Worm (Caenorhabditis elegans): Measurements from ENCODE around the gene hgrs-1.

DNA sequence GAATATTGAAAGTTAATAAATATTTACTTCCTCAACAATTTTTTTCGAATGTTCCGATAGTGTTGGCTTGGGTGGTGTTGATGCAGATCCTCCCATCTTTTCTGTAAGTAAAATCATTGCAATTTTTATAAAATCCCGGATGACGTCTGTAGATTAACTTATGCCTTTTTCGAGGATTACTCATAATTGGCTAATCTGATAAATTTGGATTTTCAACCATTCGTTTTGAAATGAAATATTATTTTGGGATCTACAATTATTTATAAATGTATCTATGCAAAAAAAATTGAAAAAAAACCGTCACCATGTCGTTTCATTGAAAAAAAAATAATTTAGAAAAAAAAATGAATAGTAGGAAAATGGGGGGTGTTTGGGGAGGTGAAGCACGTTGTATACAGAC lies 4.7 kb downstream of the hgrs-1 start, which contains the start of gene glrx-22:
- no peak for TF ChIP-seq med-1 (GFP tag; optimal IDR thresholded peaks at IDR 0.05; ENCODE audit: insufficient read depth)
- no peak for TF ChIP-seq flt-1 (GFP tag; IDR thresholded peaks at IDR 0.05)
- no peak for TF ChIP-seq tab-1 (GFP tag; IDR thresholded peaks at IDR 0.05)
- no peak for TF ChIP-seq ztf-29 (GFP tag; IDR thresholded peaks at IDR 0.05)
- no peak for TF ChIP-seq ztf-23 (GFP tag; IDR thresholded peaks at IDR 0.05)
- TF ChIP-seq ref-1 (GFP tag; conservative IDR thresholded peaks at IDR 0.05) = no peak
- TF ChIP-seq T22C8.4 (GFP tag; IDR thresholded peaks at IDR 0.05) = no peak
- TF ChIP-seq cog-1 (tag; optimal IDR thresholded peaks at IDR 0.05) = no peak
